Worm (Caenorhabditis elegans): Measurements from ENCODE around the gene tsp-12.
A peak's percentile ranks its signal among the peaks of the same experiment; 100 is the strongest.

Gene tsp-12

DNA sequence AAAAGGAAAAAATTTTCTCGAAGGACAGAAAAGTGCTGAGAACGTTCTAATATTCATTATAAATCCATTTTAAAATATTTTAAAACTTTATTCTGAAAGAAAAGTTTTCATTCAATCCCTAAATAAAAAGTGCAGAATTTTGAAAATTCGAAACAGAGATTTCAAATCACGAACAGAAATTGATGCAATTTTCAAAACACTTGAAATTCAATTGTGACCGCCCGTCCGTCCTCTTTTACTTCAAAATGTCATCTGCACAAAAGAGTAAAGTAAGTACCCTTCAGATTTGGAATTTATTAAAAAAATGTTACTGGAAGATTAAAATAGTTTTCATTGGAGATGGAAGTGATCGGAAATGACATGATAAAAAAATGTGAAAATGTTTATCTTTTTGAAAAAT lies 38.1 kb upstream of the tsp-12 start:
- TF ChIP-seq skn-1 (tag; optimal IDR thresholded peaks at IDR 0.05) (no peak), fkh-10 (GFP tag; optimal IDR thresholded peaks at IDR 0.05) (peak; percentile 44), pha-4 (GFP tag; IDR thresholded peaks at IDR 0.05) (no peak), pha-4 (tag; optimal IDR thresholded peaks at IDR 0.05) (no peak), aly-2 (tag; optimal IDR thresholded peaks at IDR 0.05) (no peak), snpc-4 (tag; optimal IDR thresholded peaks at IDR 0.05) (no peak), nhr-42 (GFP tag; IDR thresholded peaks at IDR 0.05) (no peak), mdl-1 (tag; optimal IDR thresholded peaks at IDR 0.05) (no peak)

DNA sequence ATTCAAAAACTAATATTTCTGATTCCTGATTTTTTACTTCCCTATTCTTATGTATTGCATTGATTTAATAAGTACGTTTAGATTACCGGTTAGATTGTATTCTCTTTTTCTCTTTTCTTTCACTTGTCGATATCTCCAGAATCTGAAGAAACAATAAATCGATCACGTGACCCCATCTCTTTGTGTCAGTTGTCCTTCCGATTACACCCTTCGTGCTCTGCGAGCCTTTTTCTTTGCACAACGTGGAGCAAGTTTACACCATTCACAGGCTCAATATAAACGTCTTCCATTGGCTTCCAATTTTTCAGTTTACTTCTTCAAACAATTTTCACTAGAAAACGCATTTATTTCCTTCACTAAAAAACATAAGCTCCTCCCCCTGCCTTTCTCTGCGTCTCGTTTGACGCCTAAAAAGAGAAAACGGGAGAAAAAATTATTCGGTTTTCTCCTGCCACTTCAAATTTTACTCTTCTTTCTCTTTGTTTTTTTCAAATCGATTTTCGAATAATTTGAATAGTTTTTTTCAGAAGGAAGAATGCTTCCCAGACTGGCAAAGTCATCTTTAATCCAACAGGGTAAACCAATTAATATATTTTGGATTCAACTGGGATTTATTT lies 29.8 kb upstream of the tsp-12 start, which contains the start of gene gta-1:
Gene gta-1 (plus strand): TSS at position 528 of the 617 bp plus-strand sequence.
- TF ChIP-seq nhr-111 (GFP tag; optimal IDR thresholded peaks at IDR 0.05) (no peak), lsy-2 (tag; optimal IDR thresholded peaks at IDR 0.05) (peak in 1 of 2 experiments; percentile 25), lim-7 (GFP tag; IDR thresholded peaks at IDR 0.05) (no peak), ztf-11 (tag; optimal IDR thresholded peaks at IDR 0.05) (no peak), nhr-28 (tag; optimal IDR thresholded peaks at IDR 0.05) (no peak), dve-1 (tag; optimal IDR thresholded peaks at IDR 0.05; ENCODE audit: insufficient read depth) (peak; percentile 2), spr-3 (GFP tag; optimal IDR thresholded peaks at IDR 0.05) (no peak), hlh-11 (tag; optimal IDR thresholded peaks at IDR 0.05) (peak; percentile 30), ama-1 (optimal IDR thresholded peaks at IDR 0.05) (peak; percentile 66), dmd-9 (GFP tag; IDR thresholded peaks at IDR 0.05) (no peak), mes-2 (tag; optimal IDR thresholded peaks at IDR 0.05; ENCODE audit: poor library complexity, severe bottlenecking) (peak; percentile 5), zip-2 (tag; optimal IDR thresholded peaks at IDR 0.05) (peak; percentile 44), hmg-1.1 (GFP tag; IDR thresholded peaks at IDR 0.05) (peak; percentile 33; the same call in 1 of the 2 replicates), lir-3 (tag; optimal IDR thresholded peaks at IDR 0.05) (no peak), nhr-41 (GFP tag; IDR thresholded peaks at IDR 0.05) (no peak), mdl-1 (tag; optimal IDR thresholded peaks at IDR 0.05) (no peak), aha-1 (tag) (peak; percentile 66), fkh-10 (GFP tag; optimal IDR thresholded peaks at IDR 0.05) (peak; percentile 16), lin-38 (GFP tag; IDR thresholded peaks at IDR 0.05) (no peak), sdz-12 (GFP tag; optimal IDR thresholded peaks at IDR 0.05) (no peak), hlh-30 (tag; optimal IDR thresholded peaks at IDR 0.05; ENCODE audit: insufficient read depth) (peak; percentile 51), Y75B8A.6 (GFP tag; IDR thresholded peaks at IDR 0.05) (no peak), nhr-77 (tag; optimal IDR thresholded peaks at IDR 0.05) (peak; percentile 13), nhr-11 (tag; optimal IDR thresholded peaks at IDR 0.05) (peak; percentile 18), saeg-2 (GFP tag; IDR thresholded peaks at IDR 0.05) (no peak), attf-4 (tag; optimal IDR thresholded peaks at IDR 0.05) (no peak)

DNA sequence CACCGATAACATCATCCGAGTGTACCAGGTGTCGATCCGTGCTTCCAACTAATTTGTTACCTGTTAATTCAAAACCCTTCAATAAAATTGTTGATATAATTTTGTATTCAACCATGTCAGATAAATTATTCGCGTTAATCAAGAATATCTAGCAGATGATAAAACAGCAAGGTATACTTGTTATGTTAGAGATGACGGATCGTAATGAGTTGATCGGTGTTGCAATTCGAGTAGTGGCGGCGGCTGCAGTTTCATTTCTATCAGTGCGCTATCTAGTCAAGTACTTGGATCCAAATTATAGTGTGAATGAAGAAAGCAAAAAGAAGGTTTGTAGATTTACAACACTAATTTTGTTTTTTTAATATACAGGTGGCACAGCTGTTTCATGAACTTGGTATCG lies 27.4 kb upstream of the tsp-12 start, which contains the start of gene mspn-1:
Gene mspn-1 (plus strand): TSS at position 190 of the 400 bp plus-strand sequence.
- no peak for TF ChIP-seq zip-2 (tag; optimal IDR thresholded peaks at IDR 0.05)
- 0 out of 4 replicates have a peak, but pooled peaks of 1 of the 2 experiments have one; percentile 12 for TF ChIP-seq madf-5 (GFP tag; IDR thresholded peaks at IDR 0.05)
- no peak for TF ChIP-seq F26F4.8 (GFP tag; conservative IDR thresholded peaks at IDR 0.05)
- no peak for TF ChIP-seq attf-4 (tag; optimal IDR thresholded peaks at IDR 0.05)
- TF ChIP-seq snpc-1.2 (GFP tag; IDR thresholded peaks at IDR 0.05), result peak; percentile 71
- no peak for TF ChIP-seq lin-29 (GFP tag; IDR thresholded peaks at IDR 0.05)
- peak; percentile 5 for TF ChIP-seq mes-2 (tag; optimal IDR thresholded peaks at IDR 0.05; ENCODE audit: poor library complexity, severe bottlenecking)
- no peak for TF ChIP-seq sdz-12 (GFP tag; optimal IDR thresholded peaks at IDR 0.05)
- 0 out of 2 replicates have a peak, but pooled peaks have one; percentile 41 for TF ChIP-seq lin-38 (GFP tag; IDR thresholded peaks at IDR 0.05)
